Fruit fly (Drosophila melanogaster) whole organism, adult: Measurements from ENCODE around the gene CG3638.

Source experiments
- CG12768 ChIP-seq: fragments of 200-800 bp; sonication (Bioruptor generic); optimal IDR thresholded peaks from 2 replicates; lab custom pipeline; 2017; ENCODE audit warnings: missing biosample characterization, missing genetic modification characterization, mild to moderate bottlenecking, moderate library complexity, missing genetic modification reagents
- CG14711 ChIP-seq: fragments of 200-800 bp; sonication (Bioruptor generic); optimal IDR thresholded peaks from 2 replicates; lab custom pipeline; 2018; ENCODE audit warnings: missing biosample characterization, mild to moderate bottlenecking, missing genetic modification characterization, moderate library complexity
- CG1620 ChIP-seq: fragments of 200-800 bp; sonication (Bioruptor generic); optimal IDR thresholded peaks from 2 replicates; lab custom pipeline; 2016; ENCODE audit warnings: missing biosample characterization, missing genetic modification characterization
- CG5204 ChIP-seq: fragments of 200-800 bp; sonication (Bioruptor generic); optimal IDR thresholded peaks from 2 replicates; lab custom pipeline; 2016; ENCODE audit warnings: missing biosample characterization, missing genetic modification characterization
- CG7045 ChIP-seq: fragments of 200-800 bp; sonication (Bioruptor generic); optimal IDR thresholded peaks from 2 replicates; lab custom pipeline; 2017; ENCODE audit warnings: missing biosample characterization, mild to moderate bottlenecking, missing genetic modification characterization
- Hr96 ChIP-seq: fragments of 200-800 bp; sonication (Bioruptor generic); optimal IDR thresholded peaks from 2 replicates; lab custom pipeline; 2016; ENCODE audit warnings: missing biosample characterization, missing genetic modification characterization
- bab1 ChIP-seq: fragments of 200-800 bp; sonication (Bioruptor generic); optimal IDR thresholded peaks from 3 replicates; lab custom pipeline; 2019; ENCODE audit warnings: missing biosample characterization, mild to moderate bottlenecking, missing genetic modification characterization, moderate library complexity
- cic ChIP-seq: fragments of 200-800 bp; sonication (Bioruptor generic); optimal IDR thresholded peaks from 2 replicates; lab custom pipeline; 2017; ENCODE audit warnings: missing biosample characterization, mild to moderate bottlenecking, missing genetic modification characterization, moderate library complexity
- cnc ChIP-seq, 2 experiments: fragments of >200 bp; optimal IDR thresholded peaks; 2 replicates each; lab custom pipeline; 2017
- kay ChIP-seq: fragments of 200-800 bp; sonication (Bioruptor generic); peaks from one replicate; lab custom pipeline; 2016; ENCODE audit warnings: missing biosample characterization, missing genetic modification characterization, borderline replicate concordance
- ovo ChIP-seq: fragments of 200-800 bp; sonication (Bioruptor generic); optimal IDR thresholded peaks from 2 replicates; lab custom pipeline; 2016; ENCODE audit warnings: missing biosample characterization, missing genetic modification characterization
- pad ChIP-seq: fragments of 200-800 bp; sonication (Bioruptor generic); optimal IDR thresholded peaks from 3 replicates; lab custom pipeline; 2017; ENCODE audit warnings: missing biosample characterization, missing genetic modification characterization, mild to moderate bottlenecking, moderate library complexity, missing genetic modification reagents
- tj ChIP-seq: fragments of 200-800 bp; sonication (Bioruptor generic); optimal IDR thresholded peaks from 3 replicates; lab custom pipeline; 2017; ENCODE audit warnings: missing biosample characterization, mild to moderate bottlenecking, missing genetic modification characterization, moderate library complexity

- TF ChIP-seq CG5204 (GFP tag; lab: Kevin White, UChicago) (no peak), ovo (GFP tag; lab: Kevin White, UChicago) (no peak), CG14711 (no peak), CG12768 (no peak), CG7045 (GFP tag; lab: Kevin White, UChicago) (no peak), cic (GFP tag; lab: Kevin White, UChicago) (no peak), CG1620 (GFP tag; lab: Kevin White, UChicago) (no peak), pad (GFP tag; lab: Kevin White, UChicago) (no peak), tj (GFP tag; lab: Kevin White, UChicago) (no peak), Hr96 (GFP tag; lab: Kevin White, UChicago) (no peak), bab1 (GFP tag; lab: Kevin White, UChicago) (no peak), kay (no peak), cnc (optimal IDR thresholded peaks at IDR 0.05; lab: Kevin White, UChicago) (no peak)
Observed at dm6 chrX:1285273-1285672, 48.8 kb upstream of the CG3638 start.
